Comparison of ENCODE assay signal across 2 worm cellular contexts in genomic region chrIV:9932055-9932454, ce11.
TF ChIP-seq lines count a peak whose summit lies in the region.

TSS of gene trmt-10A (minus strand) at chrIV:9932213.
TSS of gene F25H8.2 (plus strand) at chrIV:9932235.

TF ChIP-seq in whole organism, L1 larva, 84 proteins besides CTCF, POLR2A, EP300 and RAD21 (continued from another document):
- TF ChIP-seq nhr-47 (tag; optimal IDR thresholded peaks at IDR 0.05; lab: Kevin White, UChicago) (peak; percentile 30), unc-130 (tag; optimal IDR thresholded peaks at IDR 0.05; lab: Kevin White, UChicago) (no peak), mdl-1 (tag; optimal IDR thresholded peaks at IDR 0.05; lab: Kevin White, UChicago) (no peak), efl-1 (optimal IDR thresholded peaks at IDR 0.05; lab: Kevin White, UChicago) (peak; percentile 47 to 54), efl-1 (GFP tag; optimal IDR thresholded peaks at IDR 0.05 in 1 of 2; lab: Kevin White, UChicago) (peak; percentile 62 to 91), ets-5 (GFP tag; IDR thresholded peaks at IDR 0.05; lab: Robert Waterston, UW) (no peak), fkh-10 (GFP tag; optimal IDR thresholded peaks at IDR 0.05; lab: Kevin White, UChicago) (no peak), lin-35 (GFP tag; optimal IDR thresholded peaks at IDR 0.05; lab: Kevin White, UChicago) (peak; percentile 62 to 79), hlh-4 (tag; optimal IDR thresholded peaks at IDR 0.05; lab: Kevin White, UChicago) (no peak), nhr-90 (tag; optimal IDR thresholded peaks at IDR 0.05; lab: Kevin White, UChicago; ENCODE audit: poor library complexity) (no peak), grh-1 (GFP tag; IDR thresholded peaks at IDR 0.05; lab: Robert Waterston, UW) (no peak), pqm-1 (tag; optimal IDR thresholded peaks at IDR 0.05; lab: Kevin White, UChicago) (no peak), C16A3.4 (tag; optimal IDR thresholded peaks at IDR 0.05; lab: Kevin White, UChicago) (peak; percentile 67), lin-15B (tag; optimal IDR thresholded peaks at IDR 0.05; lab: Kevin White, UChicago) (peak; percentile 78), F16B12.6 (tag; optimal IDR thresholded peaks at IDR 0.05; lab: Kevin White, UChicago) (peak; percentile 3), sup-37 (GFP tag; optimal IDR thresholded peaks at IDR 0.05; lab: Kevin White, UChicago) (no peak), nhr-12 (tag; optimal IDR thresholded peaks at IDR 0.05; lab: Kevin White, UChicago) (no peak), sox-4 (tag; optimal IDR thresholded peaks at IDR 0.05; lab: Kevin White, UChicago) (no peak), rnt-1 (tag; optimal IDR thresholded peaks at IDR 0.05; lab: Kevin White, UChicago) (no peak), xbp-1 (tag; optimal IDR thresholded peaks at IDR 0.05; lab: Kevin White, UChicago) (peak; percentile 13), mep-1 (tag; optimal IDR thresholded peaks at IDR 0.05; lab: Kevin White, UChicago) (peak; percentile 77), sptf-1 (tag; optimal IDR thresholded peaks at IDR 0.05; lab: Kevin White, UChicago) (no peak), ceh-63 (GFP tag; optimal IDR thresholded peaks at IDR 0.05; lab: Kevin White, UChicago) (no peak), skn-1 (tag; optimal IDR thresholded peaks at IDR 0.05; lab: Kevin White, UChicago) (peak; percentile 77), tlp-1 (tag; optimal IDR thresholded peaks at IDR 0.05; lab: Kevin White, UChicago) (no peak), lin-14 (GFP tag; optimal IDR thresholded peaks at IDR 0.05; lab: Kevin White, UChicago) (peak; percentile 58), nhr-85 (tag; lab: Kevin White, UChicago) (no peak), unc-98 (GFP tag; IDR thresholded peaks at IDR 0.05; lab: Robert Waterston, UW) (no peak), efl-3 (GFP tag; optimal IDR thresholded peaks at IDR 0.05; lab: Kevin White, UChicago) (no peak)

TF ChIP-seq in whole organism, L2 larva, 48 proteins besides CTCF, POLR2A, EP300 and RAD21 (continued from another document):
- TF ChIP-seq nhr-6 (tag; optimal IDR thresholded peaks at IDR 0.05; lab: Kevin White, UChicago), result no peak
- TF ChIP-seq zag-1 (tag; optimal IDR thresholded peaks at IDR 0.05; lab: Kevin White, UChicago), result peak; percentile 8
- TF ChIP-seq nhr-10 (tag; optimal IDR thresholded peaks at IDR 0.05; lab: Kevin White, UChicago), result no peak
- TF ChIP-seq dmd-4 (tag; optimal IDR thresholded peaks at IDR 0.05; lab: Kevin White, UChicago), result no peak
- no peak for TF ChIP-seq fos-1 (tag; optimal IDR thresholded peaks at IDR 0.05; lab: Kevin White, UChicago)
- no peak for TF ChIP-seq peb-1 (tag; optimal IDR thresholded peaks at IDR 0.05; lab: Kevin White, UChicago)
- TF ChIP-seq mab-5 (tag; optimal IDR thresholded peaks at IDR 0.05; lab: Kevin White, UChicago), result no peak
- no peak for TF ChIP-seq sma-9 (GFP tag; optimal IDR thresholded peaks at IDR 0.05; lab: Kevin White, UChicago)
- no peak for TF ChIP-seq sma-9 (tag; optimal IDR thresholded peaks at IDR 0.05; lab: Kevin White, UChicago)
- no peak for TF ChIP-seq nhr-77 (tag; optimal IDR thresholded peaks at IDR 0.05; lab: Kevin White, UChicago)
- no peak for TF ChIP-seq nhr-21 (tag; optimal IDR thresholded peaks at IDR 0.05; lab: Kevin White, UChicago)
- peak; percentile 42 for TF ChIP-seq nhr-129 (tag; optimal IDR thresholded peaks at IDR 0.05; lab: Kevin White, UChicago)
- no peak for TF ChIP-seq Y55F3AM.14 (GFP tag; optimal IDR thresholded peaks at IDR 0.05; lab: Kevin White, UChicago)
- peak; percentile 89 for TF ChIP-seq unc-55 (GFP tag; optimal IDR thresholded peaks at IDR 0.05; lab: Kevin White, UChicago)
- no peak for TF ChIP-seq egl-27 (tag; optimal IDR thresholded peaks at IDR 0.05; lab: Kevin White, UChicago)
- TF ChIP-seq unc-39 (tag; optimal IDR thresholded peaks at IDR 0.05; lab: Kevin White, UChicago), result no peak
- no peak for TF ChIP-seq nhr-25 (tag; optimal IDR thresholded peaks at IDR 0.05; lab: Kevin White, UChicago)
- no peak for TF ChIP-seq R02D3.7 (tag; optimal IDR thresholded peaks at IDR 0.05; lab: Kevin White, UChicago)
- no peak for TF ChIP-seq ztf-1 (GFP tag; conservative IDR thresholded peaks at IDR 0.05; lab: Robert Waterston, UW)
- TF ChIP-seq gmeb-1 (tag; optimal IDR thresholded peaks at IDR 0.05; lab: Kevin White, UChicago), result peak; percentile 33
- TF ChIP-seq ceh-16 (tag; optimal IDR thresholded peaks at IDR 0.05; lab: Kevin White, UChicago), result no peak
- no peak for TF ChIP-seq F13H6.1 (tag; optimal IDR thresholded peaks at IDR 0.05; lab: Kevin White, UChicago)
- TF ChIP-seq mdl-1 (tag; optimal IDR thresholded peaks at IDR 0.05; lab: Kevin White, UChicago), result no peak
- peak; percentile 15 for TF ChIP-seq lin-13 (GFP tag; optimal IDR thresholded peaks at IDR 0.05; lab: Kevin White, UChicago)
- TF ChIP-seq blmp-1 (tag; optimal IDR thresholded peaks at IDR 0.05; lab: Kevin White, UChicago; ENCODE audit: insufficient read depth), result no peak
